Worm (Caenorhabditis elegans) whole organism, L2 larva: ENCODE measurements around the gene enri-1.

Experiments used
- F13H6.1 ChIP-seq: sonication (generic microtip); optimal IDR thresholded peaks from 2 replicates; lab custom pipeline; 2016; ENCODE audit warnings: missing genetic modification characterization, missing compliant biosample characterization
- ZK546.5 ChIP-seq: sonication (generic microtip); optimal IDR thresholded peaks from 2 replicates; lab custom pipeline; 2017; ENCODE audit warnings: missing biosample characterization, missing genetic modification characterization
- ceh-16 ChIP-seq: fragments of 150-350 bp; optimal IDR thresholded peaks from 2 replicates; lab custom pipeline; 2014; ENCODE audit warnings: missing biosample characterization, missing genetic modification characterization
- dmd-4 ChIP-seq: sonication (generic microtip); optimal IDR thresholded peaks from 2 replicates; lab custom pipeline; 2017; ENCODE audit warnings: missing biosample characterization, missing genetic modification characterization
- elt-1 ChIP-seq: fragments of 150-350 bp; optimal IDR thresholded peaks from 2 replicates; lab custom pipeline; 2014; ENCODE audit warnings: missing biosample characterization, missing genetic modification characterization
- elt-3 ChIP-seq: sonication (generic microtip); optimal IDR thresholded peaks from 2 replicates; lab custom pipeline; 2017; ENCODE audit warnings: missing biosample characterization, missing genetic modification characterization
- lsy-2 ChIP-seq, 2 experiments: fragments of 150-350 bp in 1 of 2; sonication (generic microtip) in 1 of 2; optimal IDR thresholded peaks; 2 replicates each; lab custom pipeline; 2014 to 2017; ENCODE audit warnings: missing biosample characterization in 2 of 2, missing genetic modification characterization in 2 of 2
- nhr-12 ChIP-seq: fragments of 150-350 bp; optimal IDR thresholded peaks from 2 replicates; lab custom pipeline; 2014; ENCODE audit warnings: missing biosample characterization, missing genetic modification characterization
- nhr-237 ChIP-seq: fragments of 150-350 bp; optimal IDR thresholded peaks from 2 replicates; lab custom pipeline; 2014; ENCODE audit warnings: missing biosample characterization, missing genetic modification characterization
- sma-3 ChIP-seq: sonication (generic microtip); optimal IDR thresholded peaks from 2 replicates; lab custom pipeline; 2016; ENCODE audit warnings: missing genetic modification reagents, missing genetic modification characterization, missing compliant biosample characterization
- sma-9 ChIP-seq, 2 experiments: fragments of 150-350 bp in 1 of 2; sonication (generic microtip) in 1 of 2; optimal IDR thresholded peaks; 2 replicates each; lab custom pipeline; 2014 to 2016; ENCODE audit warnings: missing genetic modification characterization in 2 of 2, mild to moderate bottlenecking in 1 of 2, missing biosample characterization in 1 of 2, missing compliant biosample characterization in 1 of 2, missing genetic modification reagents in 1 of 2, moderate library complexity in 1 of 2
- snpc-4 ChIP-seq: fragments of 150-350 bp; optimal IDR thresholded peaks from 2 replicates; lab custom pipeline; 2014; ENCODE audit warnings: missing biosample characterization, missing genetic modification characterization
- unc-62 ChIP-seq: fragments of 150-350 bp; optimal IDR thresholded peaks from 2 replicates; lab custom pipeline; 2014; ENCODE audit warnings: missing biosample characterization, missing genetic modification reagents, missing genetic modification characterization

- TF ChIP-seq ZK546.5 (no peak), unc-62 (GFP tag; lab: Kevin White, UChicago) (no peak), dmd-4 (tag; lab: Kevin White, UChicago) (no peak), sma-9 (GFP tag; optimal IDR thresholded peaks at IDR 0.05; lab: Kevin White, UChicago) (no peak), sma-9 (tag; optimal IDR thresholded peaks at IDR 0.05; lab: Kevin White, UChicago) (no peak), elt-3 (tag; lab: Kevin White, UChicago) (no peak), F13H6.1 (no peak), sma-3 (GFP tag; lab: Kevin White, UChicago) (no peak), nhr-12 (tag; lab: Kevin White, UChicago) (no peak), snpc-4 (tag; lab: Kevin White, UChicago) (no peak), lsy-2 (tag; optimal IDR thresholded peaks at IDR 0.05; lab: Kevin White, UChicago) (no peak), nhr-237 (no peak), elt-1 (tag; lab: Kevin White, UChicago) (no peak), ceh-16 (tag; lab: Kevin White, UChicago) (no peak)
These were observed 25.4 kb upstream of the enri-1 start, which contains the start of the genes F43C11.12 and F16G10.5 for ce11 chrII:2366623-2367365.
